Worm (Caenorhabditis elegans) whole organism, L2 larva: ENCODE data around the gene nspe-5.

Experiments
- C34F6.9 ChIP-seq: fragments of 150-350 bp; optimal IDR thresholded peaks from 2 replicates; lab custom pipeline; 2014; ENCODE audit warnings: missing biosample characterization, missing genetic modification characterization
- R02D3.7 ChIP-seq: fragments of 150-350 bp; optimal IDR thresholded peaks from 2 replicates; lab custom pipeline; 2014; ENCODE audit warnings: missing biosample characterization, missing genetic modification characterization
- Y55F3AM.14 ChIP-seq: fragments of 200-800 bp; sonication (Bioruptor generic); optimal IDR thresholded peaks from 2 replicates; lab custom pipeline; 2018; ENCODE audit warnings: mild to moderate bottlenecking, missing genetic modification characterization, missing compliant biosample characterization
- ZK546.5 ChIP-seq: sonication (generic microtip); optimal IDR thresholded peaks from 2 replicates; lab custom pipeline; 2017; ENCODE audit warnings: missing biosample characterization, missing genetic modification characterization
- aly-2 ChIP-seq: fragments of 150-350 bp; optimal IDR thresholded peaks from 2 replicates; lab custom pipeline; 2014; ENCODE audit warnings: missing biosample characterization, missing genetic modification characterization
- ama-1 ChIP-seq: fragments of 150-350 bp; optimal IDR thresholded peaks from 2 replicates; lab custom pipeline; 2018; ENCODE audit warnings: inconsistent platforms
- crh-2 ChIP-seq: sonication (generic microtip); optimal IDR thresholded peaks from 2 replicates; lab custom pipeline; 2017; ENCODE audit warnings: missing biosample characterization, missing genetic modification characterization
- dmd-4 ChIP-seq: sonication (generic microtip); optimal IDR thresholded peaks from 2 replicates; lab custom pipeline; 2017; ENCODE audit warnings: missing biosample characterization, missing genetic modification characterization
- elt-1 ChIP-seq: fragments of 150-350 bp; optimal IDR thresholded peaks from 2 replicates; lab custom pipeline; 2014; ENCODE audit warnings: missing biosample characterization, missing genetic modification characterization
- elt-3 ChIP-seq: sonication (generic microtip); optimal IDR thresholded peaks from 2 replicates; lab custom pipeline; 2017; ENCODE audit warnings: missing biosample characterization, missing genetic modification characterization
- fos-1 ChIP-seq: fragments of 150-350 bp; optimal IDR thresholded peaks from 2 replicates; lab custom pipeline; 2014; ENCODE audit warnings: missing biosample characterization, missing genetic modification characterization
- gmeb-1 ChIP-seq: fragments of 150-350 bp; optimal IDR thresholded peaks from 2 replicates; lab custom pipeline; 2014; ENCODE audit warnings: missing biosample characterization, missing genetic modification characterization
- lin-11 ChIP-seq: fragments of 150-350 bp; sonication (generic microtip); optimal IDR thresholded peaks from 2 replicates; lab custom pipeline; 2014; ENCODE audit warnings: missing biosample characterization, missing genetic modification characterization, inconsistent platforms, mixed read lengths
- lin-13 ChIP-seq: fragments of 150-350 bp; optimal IDR thresholded peaks from 2 replicates; lab custom pipeline; 2014; ENCODE audit warnings: missing biosample characterization, missing genetic modification reagents, missing genetic modification characterization
- lin-39 ChIP-seq: fragments of 150-350 bp; optimal IDR thresholded peaks from 2 replicates; lab custom pipeline; 2014; ENCODE audit warnings: missing biosample characterization, missing genetic modification reagents, missing genetic modification characterization
- mab-5 ChIP-seq: fragments of 150-350 bp; optimal IDR thresholded peaks from 2 replicates; lab custom pipeline; 2014; ENCODE audit warnings: missing biosample characterization, missing genetic modification characterization
- mbf-1 ChIP-seq: sonication (generic microtip); optimal IDR thresholded peaks from 2 replicates; lab custom pipeline; 2017; ENCODE audit warnings: missing biosample characterization, missing genetic modification characterization
- mdl-1 ChIP-seq, 2 experiments: fragments of 150-350 bp in 1 of 2; sonication (generic microtip) in 1 of 2; optimal IDR thresholded peaks; 2 replicates each; lab custom pipeline; 2017; ENCODE audit warnings: missing biosample characterization in 2 of 2, missing genetic modification characterization in 2 of 2
- nhr-10 ChIP-seq: sonication (generic microtip); optimal IDR thresholded peaks from 2 replicates; lab custom pipeline; 2017; ENCODE audit warnings: missing biosample characterization, missing genetic modification characterization
- nhr-12 ChIP-seq: fragments of 150-350 bp; optimal IDR thresholded peaks from 2 replicates; lab custom pipeline; 2014; ENCODE audit warnings: missing biosample characterization, missing genetic modification characterization
- nhr-129 ChIP-seq: fragments of 150-350 bp; optimal IDR thresholded peaks from 2 replicates; lab custom pipeline; 2014; ENCODE audit warnings: missing biosample characterization, missing genetic modification characterization
- nhr-21 ChIP-seq: fragments of 150-350 bp; optimal IDR thresholded peaks from 2 replicates; lab custom pipeline; 2014; ENCODE audit warnings: missing biosample characterization, missing genetic modification characterization
- nhr-23 ChIP-seq: fragments of 150-350 bp; optimal IDR thresholded peaks from 2 replicates; lab custom pipeline; 2014; ENCODE audit warnings: missing biosample characterization, missing genetic modification reagents, missing genetic modification characterization
- nhr-25 ChIP-seq: fragments of 150-350 bp; sonication (generic microtip); optimal IDR thresholded peaks from 3 replicates; lab custom pipeline; 2014; ENCODE audit warnings: missing biosample characterization, missing genetic modification characterization
- nhr-6 ChIP-seq: fragments of 150-350 bp; optimal IDR thresholded peaks from 2 replicates; lab custom pipeline; 2014; ENCODE audit warnings: missing biosample characterization, missing genetic modification characterization
- peb-1 ChIP-seq: fragments of 150-350 bp; optimal IDR thresholded peaks from 2 replicates; lab custom pipeline; 2014; ENCODE audit warnings: missing biosample characterization, missing genetic modification characterization
- sem-4 ChIP-seq: fragments of 150-350 bp; optimal IDR thresholded peaks from 2 replicates; lab custom pipeline; 2014; ENCODE audit warnings: missing biosample characterization, missing genetic modification reagents, missing genetic modification characterization
- skn-1 ChIP-seq: sonication (generic microtip); optimal IDR thresholded peaks from 2 replicates; lab custom pipeline; 2017; ENCODE audit warnings: missing biosample characterization, missing genetic modification characterization
- sma-3 ChIP-seq: sonication (generic microtip); optimal IDR thresholded peaks from 2 replicates; lab custom pipeline; 2016; ENCODE audit warnings: missing genetic modification reagents, missing genetic modification characterization, missing compliant biosample characterization
- sma-9 ChIP-seq, 2 experiments: fragments of 150-350 bp in 1 of 2; sonication (generic microtip) in 1 of 2; optimal IDR thresholded peaks; 2 replicates each; lab custom pipeline; 2014 to 2016; ENCODE audit warnings: missing genetic modification characterization in 2 of 2, mild to moderate bottlenecking in 1 of 2, missing biosample characterization in 1 of 2, missing compliant biosample characterization in 1 of 2, missing genetic modification reagents in 1 of 2, moderate library complexity in 1 of 2
- snpc-4 ChIP-seq: fragments of 150-350 bp; optimal IDR thresholded peaks from 2 replicates; lab custom pipeline; 2014; ENCODE audit warnings: missing biosample characterization, missing genetic modification characterization
- unc-39 ChIP-seq: fragments of 150-350 bp; optimal IDR thresholded peaks from 2 replicates; lab custom pipeline; 2014; ENCODE audit warnings: missing biosample characterization, missing genetic modification characterization
- unc-55 ChIP-seq: fragments of 150-350 bp; sonication (generic microtip); optimal IDR thresholded peaks from 3 replicates; lab custom pipeline; 2014; ENCODE audit warnings: missing biosample characterization, missing genetic modification reagents, missing genetic modification characterization
- unc-62 ChIP-seq: fragments of 150-350 bp; optimal IDR thresholded peaks from 2 replicates; lab custom pipeline; 2014; ENCODE audit warnings: missing biosample characterization, missing genetic modification reagents, missing genetic modification characterization
- zag-1 ChIP-seq: fragments of 150-350 bp; optimal IDR thresholded peaks from 2 replicates; lab custom pipeline; 2014; ENCODE audit warnings: missing biosample characterization, missing genetic modification characterization
- ztf-1 ChIP-seq: fragments of 200-800 bp; sonication (Bioruptor generic); conservative IDR thresholded peaks from 2 replicates; pipeline ENCODE4 v1.3.6; 2022; ENCODE audit warnings: missing genetic modification characterization, missing compliant biosample characterization
- ztf-11 ChIP-seq: sonication (generic microtip); optimal IDR thresholded peaks from 2 replicates; lab custom pipeline; 2017; ENCODE audit warnings: missing biosample characterization, missing genetic modification characterization

The nspe-5 gene

DNA sequence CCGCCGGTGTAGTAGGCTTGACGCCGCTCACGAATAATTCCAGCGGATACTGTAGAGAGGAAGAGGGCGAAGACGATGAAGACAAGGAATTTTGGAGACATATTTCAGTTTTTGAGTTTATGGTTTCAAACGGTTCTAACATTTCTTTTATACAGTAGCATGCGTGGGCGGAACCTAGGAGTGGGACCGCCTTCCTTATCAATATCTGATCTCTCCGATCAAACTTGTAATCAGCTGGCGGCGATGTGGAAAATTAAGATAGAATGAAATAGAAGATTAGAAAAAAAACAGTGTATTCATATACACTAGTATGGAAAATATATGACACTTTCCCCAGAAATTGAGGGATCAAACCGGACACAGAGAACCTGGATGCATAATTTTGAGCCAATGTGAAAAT, 9.4 kb upstream of the nspe-5 start, which contains the start of gene nspe-2:
Gene nspe-2 (minus strand): TSS at position 101 of the 400 bp plus-strand sequence.
- no peak for TF ChIP-seq zag-1 (tag; lab: Kevin White, UChicago)
- no peak for TF ChIP-seq ZK546.5 (tag; lab: Kevin White, UChicago)
- no peak for TF ChIP-seq ztf-1 (GFP tag; lab: Robert Waterston, UW)
- TF ChIP-seq aly-2, result no peak
- no peak for TF ChIP-seq R02D3.7
- TF ChIP-seq ama-1 (lab: Kevin White, UChicago), result no peak
- TF ChIP-seq dmd-4, result no peak
- TF ChIP-seq nhr-21 (tag; lab: Kevin White, UChicago), result no peak
- no peak for TF ChIP-seq ztf-11
- no peak for TF ChIP-seq C34F6.9 (tag; lab: Kevin White, UChicago)
- TF ChIP-seq nhr-12 (tag; lab: Kevin White, UChicago), result no peak
- TF ChIP-seq lin-13 (GFP tag; lab: Kevin White, UChicago), result no peak
- TF ChIP-seq unc-62 (GFP tag; lab: Kevin White, UChicago), result no peak
- no peak for TF ChIP-seq gmeb-1
- TF ChIP-seq unc-55 (GFP tag; lab: Kevin White, UChicago), result no peak
- no peak for TF ChIP-seq mab-5 (tag; lab: Kevin White, UChicago)
- no peak for TF ChIP-seq mbf-1 (tag; lab: Kevin White, UChicago)

ce11 chrII:12620764-12621163, 7.9 kb upstream of the nspe-5 start, which contains the start of gene nspe-1:
Gene nspe-1, minus strand, starts transcription at chrII:12620864.
- TF ChIP-seq snpc-4 (no peak), skn-1 (tag; lab: Kevin White, UChicago) (no peak), sem-4 (no peak), nhr-21 (tag; lab: Kevin White, UChicago) (no peak), nhr-6 (tag; lab: Kevin White, UChicago) (no peak), ZK546.5 (tag; lab: Kevin White, UChicago) (no peak), R02D3.7 (no peak), unc-62 (GFP tag; lab: Kevin White, UChicago) (no peak), peb-1 (tag; lab: Kevin White, UChicago) (no peak), unc-39 (tag; lab: Kevin White, UChicago) (no peak), nhr-10 (tag; lab: Kevin White, UChicago) (no peak), lin-39 (no peak), C34F6.9 (tag; lab: Kevin White, UChicago) (no peak), elt-3 (tag; lab: Kevin White, UChicago) (no peak), mdl-1 (tag; optimal IDR thresholded peaks at IDR 0.05; lab: Kevin White, UChicago) (no peak), lin-11 (no peak), elt-1 (tag; lab: Kevin White, UChicago) (no peak), Y55F3AM.14 (no peak), crh-2 (tag; lab: Kevin White, UChicago) (no peak), mab-5 (tag; lab: Kevin White, UChicago) (no peak)
- TF ChIP-seq, all 48 proteins: peak for 0

DNA sequence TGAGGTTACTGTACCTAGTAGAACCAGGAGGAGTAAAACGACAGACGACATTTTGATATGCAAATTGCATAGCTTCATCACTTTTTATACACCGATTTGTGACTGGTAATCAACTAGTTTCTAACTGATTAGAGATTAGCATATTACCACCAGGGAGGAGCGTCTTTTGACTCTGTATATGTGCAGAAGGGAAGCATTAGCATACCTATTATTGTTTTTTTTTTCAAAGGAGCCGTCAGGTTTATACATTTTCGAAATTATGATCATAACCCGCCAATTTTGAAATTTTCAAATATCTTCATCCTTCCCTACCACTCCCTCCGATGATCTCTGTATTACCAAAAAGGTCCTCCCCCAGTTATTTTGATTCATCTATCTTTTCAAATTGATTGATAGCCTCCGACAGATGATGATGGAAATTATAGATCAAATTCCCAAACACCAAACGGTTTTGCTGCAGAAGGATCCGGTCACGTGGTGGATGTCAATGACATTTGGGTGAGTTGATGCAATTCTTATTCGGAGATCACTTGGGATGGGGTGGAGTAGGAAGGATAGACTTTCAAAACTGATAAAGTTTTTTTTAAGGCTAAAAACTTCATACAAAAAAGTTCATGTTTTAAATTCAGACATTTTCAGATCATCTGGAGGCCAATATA, 6.6 kb upstream of the nspe-5 start, which contains the start of gene nspe-8:
Gene nspe-8 (minus strand): TSS at position 51 of the 659 bp plus-strand sequence.
- peak; percentile 30 to 41 for TF ChIP-seq mdl-1 (tag; optimal IDR thresholded peaks at IDR 0.05; lab: Kevin White, UChicago)
- no peak for TF ChIP-seq elt-1 (tag; lab: Kevin White, UChicago)
- TF ChIP-seq gmeb-1, result peak; percentile 50
- TF ChIP-seq nhr-21 (tag; lab: Kevin White, UChicago), result peak; percentile 86
- TF ChIP-seq ama-1 (lab: Kevin White, UChicago), result no peak
- no peak for TF ChIP-seq mab-5 (tag; lab: Kevin White, UChicago)
- peak; percentile 10 for TF ChIP-seq fos-1
- TF ChIP-seq nhr-25 (tag; lab: Kevin White, UChicago), result peak; percentile 68
- TF ChIP-seq snpc-4, result no peak
- TF ChIP-seq sma-3 (GFP tag; lab: Kevin White, UChicago), result peak; percentile 82
- peak; percentile 97 for TF ChIP-seq sma-9 (GFP tag; optimal IDR thresholded peaks at IDR 0.05; lab: Kevin White, UChicago)
- no peak for TF ChIP-seq sma-9 (tag; optimal IDR thresholded peaks at IDR 0.05; lab: Kevin White, UChicago)
- TF ChIP-seq nhr-129 (tag; lab: Kevin White, UChicago), result peak; percentile 46
- TF ChIP-seq, all 48 proteins: peak for 8

DNA sequence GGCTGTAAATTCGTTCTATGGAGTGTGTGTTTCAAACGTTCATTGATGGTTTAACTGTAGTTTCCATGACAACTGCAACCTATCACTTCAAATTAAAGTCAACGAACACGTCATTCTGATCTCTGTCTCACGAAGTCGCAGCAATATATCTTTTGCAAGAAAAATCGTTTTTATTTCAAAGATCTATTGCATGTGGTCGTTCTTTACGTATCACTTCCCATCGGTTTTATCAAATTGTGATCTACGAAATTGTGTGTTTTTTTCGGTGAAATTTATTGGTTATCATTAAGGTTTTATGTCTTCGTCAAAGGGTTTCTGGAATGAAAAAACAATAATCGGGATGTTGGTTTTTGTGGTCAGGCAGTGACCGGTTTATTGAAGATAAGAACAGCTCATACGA, 5.8 kb upstream of the nspe-5 start:
- TF ChIP-seq nhr-23 (no peak), ztf-11 (no peak), lin-13 (GFP tag; lab: Kevin White, UChicago) (no peak), elt-3 (tag; lab: Kevin White, UChicago) (no peak), mbf-1 (tag; lab: Kevin White, UChicago) (no peak), sma-3 (GFP tag; lab: Kevin White, UChicago) (peak; percentile 19), mab-5 (tag; lab: Kevin White, UChicago) (no peak), snpc-4 (no peak), nhr-21 (tag; lab: Kevin White, UChicago) (peak; percentile 2), nhr-6 (tag; lab: Kevin White, UChicago) (no peak), sma-9 (GFP tag; optimal IDR thresholded peaks at IDR 0.05; lab: Kevin White, UChicago) (peak; percentile 56), sma-9 (tag; optimal IDR thresholded peaks at IDR 0.05; lab: Kevin White, UChicago) (no peak), unc-55 (GFP tag; lab: Kevin White, UChicago) (no peak), ztf-1 (GFP tag; lab: Robert Waterston, UW) (no peak), nhr-10 (tag; lab: Kevin White, UChicago) (no peak), gmeb-1 (no peak)
